Fruit fly (Drosophila melanogaster) whole organism, prepupa: ENCODE results near the gene Rbm13.
A peak's percentile ranks its signal among the peaks of the same experiment; 100 is the strongest.

Source experiments
- Blimp-1 ChIP-seq: fragments of 200-800 bp; sonication (Bioruptor generic); optimal IDR thresholded peaks from 3 replicates; lab custom pipeline; 2017; ENCODE audit warnings: missing biosample characterization, missing genetic modification characterization, mild to moderate bottlenecking, moderate library complexity, missing genetic modification reagents
- CG10631 ChIP-seq: fragments of 200-800 bp; sonication (Bioruptor generic); optimal IDR thresholded peaks from 2 replicates; lab custom pipeline; 2016; ENCODE audit warnings: missing biosample characterization, missing genetic modification characterization
- CG11762 ChIP-seq: fragments of 200-800 bp; sonication (Bioruptor generic); optimal IDR thresholded peaks from 3 replicates; lab custom pipeline; 2016; ENCODE audit warnings: missing biosample characterization, missing genetic modification characterization; ENCODE audit not compliant: insufficient read depth
- CG11902 ChIP-seq: fragments of 200-800 bp; sonication (Bioruptor generic); optimal IDR thresholded peaks from 3 replicates; lab custom pipeline; 2016; ENCODE audit warnings: missing biosample characterization, missing genetic modification characterization
- CG15336 ChIP-seq: fragments of 200-800 bp; sonication (Bioruptor generic); IDR thresholded peaks from 2 replicates; pipeline ENCODE4 v1.3.6; 2022; ENCODE audit warnings: missing biosample characterization, missing genetic modification characterization
- CG16779 ChIP-seq: fragments of 200-800 bp; sonication (Bioruptor generic); optimal IDR thresholded peaks from 3 replicates; lab custom pipeline; 2017; ENCODE audit warnings: missing biosample characterization, mild to moderate bottlenecking, missing genetic modification characterization
- CG3032 ChIP-seq: fragments of 200-800 bp; optimal IDR thresholded peaks from 2 replicates; lab custom pipeline; 2019; ENCODE audit warnings: missing biosample characterization, mild to moderate bottlenecking, missing genetic modification characterization, moderate library complexity
- CG31627 ChIP-seq: fragments of 200-800 bp; sonication (Bioruptor generic); optimal IDR thresholded peaks from 3 replicates; lab custom pipeline; 2016; ENCODE audit warnings: missing biosample characterization, missing genetic modification characterization
- CG4318 ChIP-seq: fragments of 200-800 bp; sonication (Bioruptor generic); optimal IDR thresholded peaks from 3 replicates; lab custom pipeline; 2017; ENCODE audit warnings: missing biosample characterization, mild to moderate bottlenecking, missing genetic modification characterization
- CG6276 ChIP-seq: fragments of 200-800 bp; sonication (Bioruptor generic); optimal IDR thresholded peaks from 2 replicates; lab custom pipeline; 2017; ENCODE audit warnings: missing biosample characterization, mild to moderate bottlenecking, missing genetic modification characterization
- CG6792 ChIP-seq: fragments of 200-800 bp; sonication (Bioruptor generic); optimal IDR thresholded peaks from 3 replicates; lab custom pipeline; 2016; ENCODE audit warnings: missing biosample characterization, missing genetic modification characterization
- CG6808 ChIP-seq: fragments of 200-800 bp; sonication (Bioruptor generic); optimal IDR thresholded peaks from 3 replicates; lab custom pipeline; 2017; ENCODE audit warnings: missing biosample characterization, missing genetic modification characterization, mild to moderate bottlenecking, moderate library complexity, missing genetic modification reagents
- CG7368 ChIP-seq: fragments of 200-800 bp; sonication (Bioruptor generic); optimal IDR thresholded peaks from 3 replicates; lab custom pipeline; 2016; ENCODE audit warnings: missing biosample characterization, missing genetic modification characterization
- CG8319 ChIP-seq: fragments of 200-800 bp; sonication (Bioruptor generic); optimal IDR thresholded peaks from 3 replicates; lab custom pipeline; 2016; ENCODE audit warnings: missing biosample characterization, missing genetic modification characterization
- CG8632 ChIP-seq: fragments of 200-800 bp; sonication (Bioruptor generic); optimal IDR thresholded peaks from 3 replicates; lab custom pipeline; 2016; ENCODE audit warnings: missing biosample characterization, missing genetic modification characterization
- CG9139 ChIP-seq: fragments of 200-800 bp; sonication (Bioruptor generic); optimal IDR thresholded peaks from 3 replicates; lab custom pipeline; 2017; ENCODE audit warnings: missing biosample characterization, mild to moderate bottlenecking, missing genetic modification characterization
- Eip75B ChIP-seq: fragments of 200-800 bp; sonication (Bioruptor generic); optimal IDR thresholded peaks from 3 replicates; lab custom pipeline; 2016; ENCODE audit warnings: missing biosample characterization, missing genetic modification characterization
- Eip78C ChIP-seq: fragments of 200-800 bp; sonication (Bioruptor generic); peaks from one replicate; lab custom pipeline; 2016; ENCODE audit warnings: missing biosample characterization, missing genetic modification characterization
- Eip93F ChIP-seq: fragments of 200-800 bp; sonication (Bioruptor generic); optimal IDR thresholded peaks from 2 replicates; lab custom pipeline; 2016; ENCODE audit warnings: missing biosample characterization, mild to moderate bottlenecking, missing genetic modification characterization
- Ets21C ChIP-seq: fragments of 200-800 bp; sonication (Bioruptor generic); optimal IDR thresholded peaks from 3 replicates; lab custom pipeline; 2016; ENCODE audit warnings: missing biosample characterization, missing genetic modification characterization
- Ets96B ChIP-seq: fragments of 200-800 bp; optimal IDR thresholded peaks from 2 replicates; lab custom pipeline; 2019; ENCODE audit warnings: missing biosample characterization, mild to moderate bottlenecking, missing genetic modification characterization, moderate library complexity
- Gug ChIP-seq: fragments of 200-800 bp; sonication (Bioruptor generic); IDR thresholded peaks from 2 replicates; pipeline ENCODE4 v1.3.6; 2022; ENCODE audit warnings: missing biosample characterization, missing genetic modification characterization
- Hr38 ChIP-seq: sonication (Bioruptor generic); optimal IDR thresholded peaks from 2 replicates; lab custom pipeline; 2016; ENCODE audit warnings: missing biosample characterization, missing genetic modification characterization
- Hr39 ChIP-seq: fragments of 200-800 bp; sonication (Bioruptor generic); optimal IDR thresholded peaks from 2 replicates; lab custom pipeline; 2016; ENCODE audit warnings: missing biosample characterization, missing genetic modification characterization
- Hr4 ChIP-seq: fragments of 200-800 bp; sonication (Bioruptor generic); optimal IDR thresholded peaks from 3 replicates; lab custom pipeline; 2016; ENCODE audit warnings: missing biosample characterization, missing genetic modification characterization
- Lpt ChIP-seq: fragments of 200-800 bp; sonication (Bioruptor generic); optimal IDR thresholded peaks from 3 replicates; lab custom pipeline; 2016; ENCODE audit warnings: missing biosample characterization, missing genetic modification characterization
- Met ChIP-seq: fragments of 200-800 bp; sonication (Bioruptor generic); optimal IDR thresholded peaks from 3 replicates; lab custom pipeline; 2016; ENCODE audit warnings: missing biosample characterization, missing genetic modification characterization
- OdsH ChIP-seq: fragments of 200-800 bp; sonication (Bioruptor generic); optimal IDR thresholded peaks from 3 replicates; lab custom pipeline; 2016; ENCODE audit warnings: missing biosample characterization, missing genetic modification characterization
- Smox ChIP-seq: fragments of 200-800 bp; sonication (Bioruptor generic); optimal IDR thresholded peaks from 3 replicates; lab custom pipeline; 2016; ENCODE audit warnings: missing biosample characterization, missing genetic modification characterization
- Sox102F ChIP-seq: fragments of 200-800 bp; sonication (Bioruptor generic); optimal IDR thresholded peaks from 2 replicates; lab custom pipeline; 2016; ENCODE audit warnings: missing biosample characterization, mild to moderate bottlenecking, missing genetic modification characterization
- achi ChIP-seq: fragments of 200-800 bp; sonication (Bioruptor generic); optimal IDR thresholded peaks from 3 replicates; lab custom pipeline; 2016; ENCODE audit warnings: missing biosample characterization, missing genetic modification characterization
- cyc ChIP-seq: fragments of 200-800 bp; sonication (Bioruptor generic); optimal IDR thresholded peaks from 3 replicates; lab custom pipeline; 2016; ENCODE audit warnings: missing biosample characterization, missing genetic modification characterization
- dsx ChIP-seq: fragments of 200-800 bp; optimal IDR thresholded peaks from 3 replicates; lab custom pipeline; 2019; ENCODE audit warnings: missing biosample characterization, mild to moderate bottlenecking, missing genetic modification characterization, moderate library complexity; ENCODE audit not compliant: poor library complexity, severe bottlenecking
- eg ChIP-seq: fragments of 200-800 bp; sonication (Bioruptor generic); IDR thresholded peaks from 3 replicates; pipeline ENCODE4 v1.3.6; 2022; ENCODE audit warnings: missing biosample characterization, missing genetic modification characterization
- esn ChIP-seq: fragments of 200-800 bp; sonication (Bioruptor generic); optimal IDR thresholded peaks from 2 replicates; lab custom pipeline; 2016; ENCODE audit warnings: missing biosample characterization, mild to moderate bottlenecking, missing genetic modification characterization, moderate library complexity
- fd59A ChIP-seq: fragments of 200-800 bp; sonication (Bioruptor generic); optimal IDR thresholded peaks from 2 replicates; lab custom pipeline; 2017; ENCODE audit warnings: missing biosample characterization, mild to moderate bottlenecking, missing genetic modification characterization, missing genetic modification reagents
- fd85E ChIP-seq: fragments of 200-800 bp; sonication (Bioruptor generic); optimal IDR thresholded peaks from 3 replicates; lab custom pipeline; 2016; ENCODE audit warnings: missing biosample characterization, missing genetic modification characterization
- fkh ChIP-seq: fragments of 200-800 bp; sonication (Bioruptor generic); optimal IDR thresholded peaks from 3 replicates; lab custom pipeline; 2017; ENCODE audit warnings: missing biosample characterization, mild to moderate bottlenecking, missing genetic modification characterization, moderate library complexity
- lz ChIP-seq: fragments of 200-800 bp; sonication (Bioruptor generic); optimal IDR thresholded peaks from 3 replicates; lab custom pipeline; 2016; ENCODE audit warnings: missing biosample characterization, missing genetic modification characterization
- net ChIP-seq: fragments of 200-800 bp; sonication (Bioruptor generic); optimal IDR thresholded peaks from 3 replicates; lab custom pipeline; 2016; ENCODE audit warnings: missing biosample characterization, missing genetic modification characterization
- pdm3 ChIP-seq: fragments of 200-800 bp; sonication (Bioruptor generic); optimal IDR thresholded peaks from 3 replicates; lab custom pipeline; 2016; ENCODE audit warnings: missing biosample characterization, missing genetic modification characterization
- spab ChIP-seq: fragments of 200-800 bp; sonication (Bioruptor generic); optimal IDR thresholded peaks from 2 replicates; lab custom pipeline; 2017; ENCODE audit warnings: missing biosample characterization, mild to moderate bottlenecking, missing genetic modification characterization, missing genetic modification reagents
- topi ChIP-seq: fragments of 200-800 bp; sonication (Bioruptor generic); optimal IDR thresholded peaks from 3 replicates; lab custom pipeline; 2016; ENCODE audit warnings: missing biosample characterization, missing genetic modification characterization
- vri ChIP-seq: fragments of 200-800 bp; sonication (Bioruptor generic); optimal IDR thresholded peaks from 3 replicates; lab custom pipeline; 2016; ENCODE audit warnings: missing biosample characterization, mild to moderate bottlenecking, missing genetic modification characterization

The Rbm13 gene

dm6 chrX:8861267-8861666 lies 40.2 kb upstream of the Rbm13 start (continued):
- TF ChIP-seq Lpt (GFP tag; lab: Kevin White, UChicago) (peak; percentile 90), lz (GFP tag; lab: Kevin White, UChicago) (peak; percentile 89), Met (GFP tag; lab: Kevin White, UChicago) (peak; percentile 92), vri (peak; percentile 72), Eip78C (GFP tag; lab: Kevin White, UChicago) (peak; percentile 98), Sox102F (GFP tag; lab: Kevin White, UChicago) (peak; percentile 87), Ets21C (GFP tag; lab: Kevin White, UChicago) (peak; percentile 80), CG10631 (peak; percentile 85), Ets96B (tag; lab: Kevin White, UChicago) (peak; percentile 61), CG15336 (peak; percentile 93), Eip75B (GFP tag; lab: Kevin White, UChicago) (peak; percentile 90), achi (GFP tag; lab: Kevin White, UChicago) (peak; percentile 90), dsx (GFP tag; lab: Kevin White, UChicago) (peak; percentile 47), CG6276 (GFP tag; lab: Kevin White, UChicago) (peak; percentile 92), eg (GFP tag; lab: Robert Waterston, UW) (peak; percentile 93), CG31627 (GFP tag; lab: Kevin White, UChicago) (peak; percentile 89), CG11902 (GFP tag; lab: Kevin White, UChicago) (peak; percentile 87), CG16779 (peak; percentile 71), CG8319 (GFP tag; lab: Kevin White, UChicago) (peak; percentile 83), pdm3 (peak; percentile 92), cyc (peak; percentile 84), Hr4 (peak; percentile 92)

- TF ChIP-seq Gug (GFP tag; lab: Robert Waterston, UW) (no peak), CG3032 (no peak), Eip93F (GFP tag; lab: Kevin White, UChicago) (no peak), CG15336 (no peak), Blimp-1 (GFP tag; lab: Kevin White, UChicago) (no peak), CG9139 (GFP tag; lab: Kevin White, UChicago) (no peak), CG11762 (GFP tag; lab: Kevin White, UChicago) (no peak), spab (no peak), Hr4 (no peak), fd59A (no peak), Ets96B (tag; lab: Kevin White, UChicago) (no peak), Eip75B (GFP tag; lab: Kevin White, UChicago) (no peak), Hr38 (GFP tag; lab: Kevin White, UChicago) (no peak), CG8632 (GFP tag; lab: Kevin White, UChicago) (no peak), Ets21C (GFP tag; lab: Kevin White, UChicago) (no peak), topi (GFP tag; lab: Kevin White, UChicago) (no peak)
These were observed 38.4 kb upstream of the Rbm13 start for dm6 chrX:8863133-8863553.

- TF ChIP-seq Gug (GFP tag; lab: Robert Waterston, UW) (peak; percentile 76), fd85E (GFP tag; lab: Kevin White, UChicago) (no peak), net (GFP tag; lab: Kevin White, UChicago) (peak; percentile 73), Hr39 (GFP tag; lab: Kevin White, UChicago) (peak; percentile 71), CG11902 (GFP tag; lab: Kevin White, UChicago) (peak; percentile 64), Eip75B (GFP tag; lab: Kevin White, UChicago) (peak; percentile 43), CG8632 (GFP tag; lab: Kevin White, UChicago) (peak; percentile 88), OdsH (GFP tag; lab: Kevin White, UChicago) (peak; percentile 73), CG7368 (GFP tag; lab: Kevin White, UChicago) (peak; percentile 40), esn (GFP tag; lab: Kevin White, UChicago) (peak; percentile 82), CG6792 (GFP tag; lab: Kevin White, UChicago) (peak; percentile 77), eg (GFP tag; lab: Robert Waterston, UW) (peak; percentile 92), Ets96B (tag; lab: Kevin White, UChicago) (peak; percentile 80), Eip78C (GFP tag; lab: Kevin White, UChicago) (peak; percentile 93), CG6808 (GFP tag; lab: Kevin White, UChicago) (peak; percentile 87), lz (GFP tag; lab: Kevin White, UChicago) (peak; percentile 84), fkh (GFP tag; lab: Kevin White, UChicago) (peak; percentile 40), Met (GFP tag; lab: Kevin White, UChicago) (peak; percentile 83), CG11762 (GFP tag; lab: Kevin White, UChicago) (peak; percentile 8), CG8319 (GFP tag; lab: Kevin White, UChicago) (peak; percentile 56), CG10631 (peak; percentile 86), CG4318 (GFP tag; lab: Kevin White, UChicago) (peak; percentile 69), Smox (peak; percentile 70), Sox102F (GFP tag; lab: Kevin White, UChicago) (peak; percentile 79), Blimp-1 (GFP tag; lab: Kevin White, UChicago) (peak; percentile 64)
These were observed 37.7 kb upstream of the Rbm13 start for dm6 chrX:8863554-8864498.
